Fruit fly (Drosophila melanogaster) Kc167 (cell line): Measurements from ENCODE around the gene RpL6.

ENCODE experiments used
- Myc ChIP-seq: fragments of >200 bp; optimal IDR thresholded peaks from 2 replicates; lab custom pipeline; 2017; ENCODE audit warnings: missing external identifiers
- Sin3A ChIP-seq: fragments of >200 bp; optimal IDR thresholded peaks from 2 replicates; lab custom pipeline; 2018; ENCODE audit warnings: missing external identifiers
- h ChIP-seq: fragments of >200 bp; optimal IDR thresholded peaks from 3 replicates; lab custom pipeline; 2018; ENCODE audit warnings: missing external identifiers
- insv ChIP-seq: fragments of >200 bp; optimal IDR thresholded peaks from 3 replicates; lab custom pipeline; 2018; ENCODE audit warnings: missing external identifiers
- psq ChIP-seq: fragments of >200 bp; optimal IDR thresholded peaks from 2 replicates; lab custom pipeline; 2017; ENCODE audit warnings: missing external identifiers
- ttk ChIP-seq: sonication (Bioruptor generic); optimal IDR thresholded peaks from 2 replicates; lab custom pipeline; 2017; ENCODE audit warnings: missing external identifiers

The RpL6 gene

dm6 chr3R:31565738-31566137 lies 30.3 kb downstream of the RpL6 start:
- TF ChIP-seq ttk (lab: Kevin White, UChicago) = no peak
- no peak for TF ChIP-seq Myc

dm6 chr3R:31564588-31564987 lies 31.4 kb downstream of the RpL6 start:
- TF ChIP-seq psq (lab: Kevin White, UChicago) (no peak), insv (lab: Kevin White, UChicago) (no peak)

dm6 chr3R:31564164-31564563 lies 31.8 kb downstream of the RpL6 start:
- TF ChIP-seq ttk (lab: Kevin White, UChicago) (no peak), psq (lab: Kevin White, UChicago) (no peak), Myc (no peak), h (no peak), Sin3A (lab: Kevin White, UChicago) (no peak), insv (lab: Kevin White, UChicago) (no peak)

- TF ChIP-seq h (no peak), Myc (no peak), psq (lab: Kevin White, UChicago) (no peak), ttk (lab: Kevin White, UChicago) (no peak), insv (lab: Kevin White, UChicago) (no peak)
Observed at dm6 chr3R:31559781-31560180, 36.2 kb downstream of the RpL6 start.

dm6 chr3R:31558720-31559280 lies 37.2 kb downstream of the RpL6 start:
- no peak for TF ChIP-seq insv (lab: Kevin White, UChicago)
- no peak for TF ChIP-seq Myc
- TF ChIP-seq Sin3A (lab: Kevin White, UChicago) = no peak
- TF ChIP-seq psq (lab: Kevin White, UChicago) = no peak
- TF ChIP-seq ttk (lab: Kevin White, UChicago) = no peak
- TF ChIP-seq h = no peak

dm6 chr3R:31550910-31551309 lies 45.1 kb downstream of the RpL6 start:
- no peak for TF ChIP-seq Myc
- TF ChIP-seq h = no peak
- no peak for TF ChIP-seq Sin3A (lab: Kevin White, UChicago)
- TF ChIP-seq ttk (lab: Kevin White, UChicago) = no peak
- TF ChIP-seq insv (lab: Kevin White, UChicago) = no peak
- no peak for TF ChIP-seq psq (lab: Kevin White, UChicago)

- no peak for TF ChIP-seq Sin3A (lab: Kevin White, UChicago)
- no peak for TF ChIP-seq insv (lab: Kevin White, UChicago)
- no peak for TF ChIP-seq ttk (lab: Kevin White, UChicago)
- no peak for TF ChIP-seq h
Observed at dm6 chr3R:31548766-31549510, 47.1 kb downstream of the RpL6 start.
